Worm (Caenorhabditis elegans) whole organism, midembryonic: ENCODE results near the gene C25H3.3.

Source experiments
- T22C8.4 ChIP-seq: fragments of 200-800 bp; sonication (Bioruptor generic); IDR thresholded peaks from 2 replicates; pipeline ENCODE4 v1.3.6; 2022; ENCODE audit warnings: missing genetic modification characterization, missing compliant biosample characterization
- cog-1 ChIP-seq: sonication (generic microtip); optimal IDR thresholded peaks from 2 replicates; lab custom pipeline; 2016; ENCODE audit warnings: missing genetic modification characterization, missing compliant biosample characterization
- flt-1 ChIP-seq: fragments of 200-800 bp; sonication (Bioruptor generic); IDR thresholded peaks from 2 replicates; pipeline ENCODE4 v1.3.6; 2022; ENCODE audit warnings: missing genetic modification characterization, missing compliant biosample characterization
- klf-2 ChIP-seq: fragments of 200-800 bp; sonication (Bioruptor generic); conservative IDR thresholded peaks from 2 replicates; pipeline ENCODE4 v1.3.6; 2022; ENCODE audit warnings: missing genetic modification reagents, missing genetic modification characterization, missing compliant biosample characterization
- med-1 ChIP-seq: sonication (generic microtip); optimal IDR thresholded peaks from 2 replicates; lab custom pipeline; 2017; ENCODE audit warnings: missing genetic modification characterization, mild to moderate bottlenecking, missing compliant biosample characterization, antibody characterized with exemption, missing genetic modification reagents; ENCODE audit not compliant: insufficient read depth
- ref-1 ChIP-seq: fragments of 200-800 bp; sonication (Bioruptor generic); conservative IDR thresholded peaks from 2 replicates; pipeline ENCODE4 v1.3.6; 2022; ENCODE audit warnings: missing genetic modification reagents, missing genetic modification characterization, missing compliant biosample characterization
- tab-1 ChIP-seq: fragments of 200-800 bp; sonication (Bioruptor generic); IDR thresholded peaks from 2 replicates; pipeline ENCODE4 v1.3.6; 2022; ENCODE audit warnings: missing genetic modification characterization, missing compliant biosample characterization
- ztf-23 ChIP-seq: fragments of 200-800 bp; sonication (Bioruptor generic); IDR thresholded peaks from 2 replicates; pipeline ENCODE4 v1.3.6; 2022; ENCODE audit warnings: missing genetic modification reagents, missing genetic modification characterization, missing compliant biosample characterization
- ztf-29 ChIP-seq: fragments of 200-800 bp; sonication (Bioruptor generic); IDR thresholded peaks from 2 replicates; pipeline ENCODE4 v1.3.6; 2022; ENCODE audit warnings: missing genetic modification reagents, missing genetic modification characterization, missing compliant biosample characterization

The C25H3.3 gene

DNA sequence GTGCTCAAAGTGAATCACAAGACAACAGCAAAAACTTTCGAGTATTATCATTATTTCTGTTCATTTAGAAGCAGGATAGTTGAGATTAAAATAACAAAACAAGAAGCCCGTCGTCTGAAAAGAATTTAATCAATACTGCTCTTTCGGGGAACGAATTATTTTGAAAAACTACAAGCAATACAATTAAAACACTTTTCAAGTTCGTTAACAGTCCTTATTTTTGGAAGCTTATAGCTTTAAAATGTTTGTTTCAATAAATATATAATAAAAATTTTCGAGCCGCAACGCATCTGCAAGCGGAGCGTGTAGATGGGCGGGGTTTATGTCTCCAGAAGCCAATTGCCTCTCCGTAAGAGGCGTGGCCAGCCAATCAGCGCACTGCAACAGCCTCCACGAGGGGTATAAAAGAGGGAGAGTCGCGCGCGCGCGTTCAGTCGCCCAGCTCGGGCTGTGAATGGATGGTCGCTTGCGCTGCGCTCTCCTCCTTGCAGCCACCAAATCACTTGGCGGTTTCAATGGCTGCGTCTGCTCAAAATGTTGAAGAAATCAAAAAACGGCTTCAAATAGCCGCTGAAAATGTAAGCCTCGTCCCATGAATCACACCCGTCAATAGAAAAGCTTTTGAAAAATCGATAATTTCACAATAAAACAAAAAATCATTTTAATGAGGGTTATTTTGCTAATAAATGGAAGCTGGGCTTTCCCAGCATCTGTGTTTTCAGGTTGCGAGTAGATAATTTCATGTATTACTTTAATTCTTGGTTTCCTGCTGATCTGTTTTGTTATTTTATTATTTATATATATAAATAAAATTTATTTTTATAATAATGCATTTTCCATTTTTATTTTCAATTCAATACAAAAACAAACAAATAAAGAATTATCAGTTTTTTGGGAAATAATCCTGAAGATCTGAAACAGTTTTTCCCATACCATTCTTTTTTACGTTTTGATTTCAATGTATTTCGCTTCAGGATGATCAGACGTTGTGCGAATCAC, 33.0 kb upstream of the C25H3.3 start, which contains the start of the genes ift-43 and mdt-26:
Gene ift-43 (minus strand): TSS at position 51 of the 999 bp plus-strand sequence.
Gene mdt-26 (plus strand): TSS at position 446 of the 999 bp plus-strand sequence.
- peak; percentile 48; the same call in 1 of the 2 replicates for TF ChIP-seq klf-2 (GFP tag; lab: Robert Waterston, UW)
- peak; percentile 78 for TF ChIP-seq T22C8.4 (GFP tag; lab: Robert Waterston, UW)
- peak; percentile 61; the same call in 1 of the 2 replicates for TF ChIP-seq ztf-29 (GFP tag; lab: Robert Waterston, UW)
- TF ChIP-seq ztf-23 (GFP tag; lab: Robert Waterston, UW), result peak; percentile 80
- TF ChIP-seq ref-1 (GFP tag; lab: Robert Waterston, UW), result 0 out of 2 replicates have a peak, but pooled peaks have one; percentile 7
- TF ChIP-seq tab-1, result peak; percentile 76
- TF ChIP-seq cog-1 (tag; lab: Kevin White, UChicago), result peak; percentile 18
- peak; percentile 56 for TF ChIP-seq med-1 (GFP tag; lab: Kevin White, UChicago)
- peak; percentile 86 for TF ChIP-seq flt-1 (GFP tag; lab: Robert Waterston, UW)

DNA sequence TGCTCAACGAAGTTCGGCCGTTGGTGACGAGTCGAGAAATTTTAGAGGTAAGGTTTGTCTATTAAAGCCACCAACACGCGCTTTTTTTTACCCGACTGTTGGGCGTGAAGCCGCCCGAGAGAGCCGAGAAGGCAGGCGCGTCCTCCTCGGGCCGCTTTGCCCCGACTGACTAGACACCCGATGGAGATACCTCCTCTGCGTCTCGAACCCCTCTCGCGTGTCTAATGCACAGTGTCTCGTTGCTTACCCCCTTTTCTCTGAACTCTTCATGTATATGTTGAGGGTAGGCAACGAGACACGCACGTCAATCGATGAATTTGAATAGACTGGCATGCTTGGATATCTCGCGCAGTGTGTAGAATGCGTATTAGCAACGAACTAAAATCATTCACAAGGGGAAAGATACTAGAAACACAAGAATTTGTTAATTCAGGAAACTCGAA, 32.2 kb upstream of the C25H3.3 start:
- TF ChIP-seq klf-2 (GFP tag; lab: Robert Waterston, UW), result peak; percentile 73
- peak; percentile 95 for TF ChIP-seq ztf-29 (GFP tag; lab: Robert Waterston, UW)
- TF ChIP-seq tab-1, result peak; percentile 85
- TF ChIP-seq ztf-23 (GFP tag; lab: Robert Waterston, UW), result peak; percentile 91
- TF ChIP-seq med-1 (GFP tag; lab: Kevin White, UChicago), result no peak
- TF ChIP-seq ref-1 (GFP tag; lab: Robert Waterston, UW), result peak; percentile 66
- peak; percentile 75 for TF ChIP-seq cog-1 (tag; lab: Kevin White, UChicago)
- TF ChIP-seq flt-1 (GFP tag; lab: Robert Waterston, UW), result peak; percentile 95
- TF ChIP-seq T22C8.4 (GFP tag; lab: Robert Waterston, UW), result peak; percentile 86

- TF ChIP-seq med-1 (GFP tag; lab: Kevin White, UChicago) (no peak), ref-1 (GFP tag; lab: Robert Waterston, UW) (no peak), klf-2 (GFP tag; lab: Robert Waterston, UW) (no peak), tab-1 (no peak), ztf-29 (GFP tag; lab: Robert Waterston, UW) (no peak), cog-1 (tag; lab: Kevin White, UChicago) (no peak), T22C8.4 (GFP tag; lab: Robert Waterston, UW) (no peak), ztf-23 (GFP tag; lab: Robert Waterston, UW) (no peak)
Observed at ce11 chrII:5663180-5663791, 30.7 kb upstream of the C25H3.3 start.

DNA sequence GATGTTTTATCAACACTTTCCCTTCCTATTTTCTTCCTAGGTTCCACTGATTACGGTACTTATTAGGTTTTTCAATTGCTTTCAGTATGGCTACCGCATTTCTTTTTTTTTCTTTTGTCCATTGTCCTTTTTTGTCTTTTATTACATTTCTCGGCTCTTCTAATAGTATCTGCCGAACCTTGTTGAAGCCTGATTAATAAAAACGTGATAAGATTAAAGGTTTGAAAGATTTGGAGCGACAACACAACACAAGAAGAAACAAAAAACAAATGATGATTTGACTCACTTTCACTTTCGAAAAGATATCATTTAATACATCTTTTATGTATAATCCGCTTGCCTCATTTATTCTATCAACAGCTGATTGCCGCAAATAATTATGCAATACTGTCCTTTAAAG, 29.0 kb upstream of the C25H3.3 start, which contains the start of gene C25H3.15:
Gene C25H3.15 (plus strand): TSS at position 301 of the 400 bp plus-strand sequence.
- TF ChIP-seq flt-1 (GFP tag; lab: Robert Waterston, UW) (no peak), cog-1 (tag; lab: Kevin White, UChicago) (no peak), ref-1 (GFP tag; lab: Robert Waterston, UW) (no peak), tab-1 (no peak), klf-2 (GFP tag; lab: Robert Waterston, UW) (no peak), med-1 (GFP tag; lab: Kevin White, UChicago) (no peak), T22C8.4 (GFP tag; lab: Robert Waterston, UW) (no peak), ztf-23 (GFP tag; lab: Robert Waterston, UW) (no peak), ztf-29 (GFP tag; lab: Robert Waterston, UW) (no peak)

DNA sequence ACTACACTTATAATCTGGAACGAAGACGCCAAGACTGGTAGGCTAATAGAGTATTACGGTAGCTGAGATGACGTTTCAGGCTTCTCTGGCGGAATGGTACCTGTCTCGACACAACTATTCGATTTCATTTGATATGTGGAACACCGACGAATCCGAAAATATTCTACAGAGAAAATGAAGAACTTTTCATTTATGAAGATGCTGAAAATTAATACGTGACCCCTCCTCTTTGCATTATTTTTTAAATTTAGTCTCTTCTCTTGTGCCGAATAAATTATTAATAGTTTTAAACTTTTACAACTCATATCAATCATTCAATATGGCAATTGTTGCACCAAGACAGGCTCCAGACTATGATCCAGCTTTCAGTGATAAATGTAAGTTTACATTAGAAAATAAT, 28.0 kb upstream of the C25H3.3 start, which contains the start of gene C25H3.16:
Gene C25H3.16 (plus strand): TSS at position 301 of the 400 bp plus-strand sequence.
- TF ChIP-seq tab-1 (no peak), ref-1 (GFP tag; lab: Robert Waterston, UW) (no peak), ztf-23 (GFP tag; lab: Robert Waterston, UW) (no peak), med-1 (GFP tag; lab: Kevin White, UChicago) (no peak), cog-1 (tag; lab: Kevin White, UChicago) (no peak), ztf-29 (GFP tag; lab: Robert Waterston, UW) (no peak), T22C8.4 (GFP tag; lab: Robert Waterston, UW) (no peak)

ce11 chrII:5667540-5667939, 26.5 kb upstream of the C25H3.3 start:
- TF ChIP-seq ref-1 (GFP tag; lab: Robert Waterston, UW) (no peak), flt-1 (GFP tag; lab: Robert Waterston, UW) (peak; percentile 74; the same call in 1 of the 2 replicates)

ce11 chrII:5668830-5669229, 25.2 kb upstream of the C25H3.3 start, which contains the start of gene C25H3.7:
Gene C25H3.7 (minus strand): TSS chrII:5668930.
- TF ChIP-seq T22C8.4 (GFP tag; lab: Robert Waterston, UW), result no peak
- TF ChIP-seq cog-1 (tag; lab: Kevin White, UChicago), result no peak
- TF ChIP-seq ztf-29 (GFP tag; lab: Robert Waterston, UW), result no peak
- TF ChIP-seq klf-2 (GFP tag; lab: Robert Waterston, UW), result no peak
- TF ChIP-seq flt-1 (GFP tag; lab: Robert Waterston, UW), result no peak

- TF ChIP-seq ztf-23 (GFP tag; lab: Robert Waterston, UW), result no peak
- no peak for TF ChIP-seq cog-1 (tag; lab: Kevin White, UChicago)
- TF ChIP-seq tab-1, result no peak
- no peak for TF ChIP-seq flt-1 (GFP tag; lab: Robert Waterston, UW)
- no peak for TF ChIP-seq klf-2 (GFP tag; lab: Robert Waterston, UW)
- no peak for TF ChIP-seq ref-1 (GFP tag; lab: Robert Waterston, UW)
- TF ChIP-seq T22C8.4 (GFP tag; lab: Robert Waterston, UW), result no peak
- no peak for TF ChIP-seq med-1 (GFP tag; lab: Kevin White, UChicago)
- no peak for TF ChIP-seq ztf-29 (GFP tag; lab: Robert Waterston, UW)
Observed at ce11 chrII:5669580-5669979, 24.4 kb upstream of the C25H3.3 start, which contains the start of gene C25H3.17. Gene C25H3.17 (minus strand): TSS chrII:5669680.
